Fruit fly (Drosophila melanogaster) whole organism, embryonic: ENCODE measurements around the gene CG33489.

Experiments used
- Abd-B ChIP-seq: fragments of 200-800 bp; sonication (Bioruptor generic); optimal IDR thresholded peaks from 2 replicates; lab custom pipeline; 2018; ENCODE audit warnings: missing biosample characterization, mild to moderate bottlenecking, missing genetic modification characterization, moderate library complexity
- Ada2b ChIP-seq: fragments of 200-800 bp; sonication (Bioruptor generic); IDR thresholded peaks from 2 replicates; pipeline ENCODE4 v1.3.6; 2022; ENCODE audit warnings: missing biosample characterization, missing genetic modification characterization
- B-H1 ChIP-seq: fragments of 200-800 bp; sonication (Bioruptor generic); IDR thresholded peaks from 3 replicates; pipeline ENCODE4 v1.3.6; 2022; ENCODE audit warnings: missing biosample characterization, missing genetic modification characterization
- B-H2 ChIP-seq: fragments of 200-800 bp; sonication (Bioruptor generic); optimal IDR thresholded peaks from 2 replicates; lab custom pipeline; 2018; ENCODE audit warnings: missing biosample characterization, mild to moderate bottlenecking, missing genetic modification characterization
- C15 ChIP-seq: fragments of 200-800 bp; sonication (Bioruptor generic); IDR thresholded peaks from 3 replicates; pipeline ENCODE4 v1.3.6; 2022; ENCODE audit warnings: missing biosample characterization, missing genetic modification characterization
- CG10274 ChIP-seq: fragments of 200-800 bp; sonication (Bioruptor generic); optimal IDR thresholded peaks from 3 replicates; lab custom pipeline; 2017; ENCODE audit warnings: missing biosample characterization, mild to moderate bottlenecking, missing genetic modification characterization
- CG10565 ChIP-seq: fragments of 200-800 bp; sonication (Bioruptor generic); optimal IDR thresholded peaks from 3 replicates; lab custom pipeline; 2016; ENCODE audit warnings: missing biosample characterization, mild to moderate bottlenecking, missing genetic modification characterization
- CG13287 ChIP-seq: fragments of 200-800 bp; sonication (Bioruptor generic); IDR thresholded peaks from 2 replicates; pipeline ENCODE4 v1.3.6; 2022; ENCODE audit warnings: missing biosample characterization, missing genetic modification characterization; ENCODE audit not compliant: partially characterized antibody
- CG15514 ChIP-seq: fragments of 200-800 bp; sonication (Bioruptor generic); optimal IDR thresholded peaks from 3 replicates; lab custom pipeline; 2017; ENCODE audit warnings: missing biosample characterization, missing genetic modification characterization, mild to moderate bottlenecking, moderate library complexity, missing genetic modification reagents
- CG1832 ChIP-seq: fragments of 200-800 bp; sonication (Bioruptor generic); optimal IDR thresholded peaks from 2 replicates; lab custom pipeline; 2017; ENCODE audit warnings: missing biosample characterization, mild to moderate bottlenecking, missing genetic modification characterization, inconsistent platforms
- CG2116 ChIP-seq: fragments of 200-800 bp; sonication (Bioruptor generic); optimal IDR thresholded peaks from 3 replicates; lab custom pipeline; 2018; ENCODE audit warnings: missing biosample characterization, mild to moderate bottlenecking, missing genetic modification characterization
- CG32532 ChIP-seq: fragments of 200-800 bp; sonication (Bioruptor generic); IDR thresholded peaks from 2 replicates; pipeline ENCODE4 v1.3.6; 2022; ENCODE audit warnings: missing biosample characterization, missing genetic modification characterization
- CG3281 ChIP-seq: fragments of 200-800 bp; sonication (Bioruptor generic); optimal IDR thresholded peaks from 3 replicates; lab custom pipeline; 2017; ENCODE audit warnings: missing biosample characterization, mild to moderate bottlenecking, missing genetic modification characterization
- CG34376 ChIP-seq: fragments of 200-800 bp; sonication (Bioruptor generic); optimal IDR thresholded peaks from 2 replicates; lab custom pipeline; 2018; ENCODE audit warnings: missing biosample characterization, mild to moderate bottlenecking, missing genetic modification characterization
- CG4360 ChIP-seq: fragments of 200-800 bp; sonication (Bioruptor generic); IDR thresholded peaks from 2 replicates; pipeline ENCODE4 v1.3.6; 2022; ENCODE audit warnings: missing biosample characterization, missing genetic modification characterization
- CG8290 ChIP-seq, 3 experiments: fragments of 200-800 bp; sonication (Bioruptor generic); optimal IDR thresholded peaks; 2 replicates each; lab custom pipeline; 2016 to 2019; ENCODE audit warnings: missing biosample characterization in 3 of 3, missing genetic modification characterization in 3 of 3, mild to moderate bottlenecking in 2 of 3, moderate library complexity in 1 of 3
- CG8359 ChIP-seq: fragments of 200-800 bp; sonication (Bioruptor generic); optimal IDR thresholded peaks from 2 replicates; lab custom pipeline; 2017; ENCODE audit warnings: missing biosample characterization, mild to moderate bottlenecking, missing genetic modification characterization, borderline replicate concordance
- CG9437 ChIP-seq: fragments of 200-800 bp; sonication (Bioruptor generic); optimal IDR thresholded peaks from 2 replicates; lab custom pipeline; 2018; ENCODE audit warnings: missing biosample characterization, mild to moderate bottlenecking, missing genetic modification characterization
- CG9797 ChIP-seq: fragments of 200-800 bp; sonication (Bioruptor generic); optimal IDR thresholded peaks from 3 replicates; lab custom pipeline; 2018; ENCODE audit warnings: missing biosample characterization, mild to moderate bottlenecking, missing genetic modification characterization
- Chrac-16 ChIP-seq: fragments of 200-800 bp; sonication (Bioruptor generic); optimal IDR thresholded peaks from 3 replicates; lab custom pipeline; 2016; ENCODE audit warnings: missing biosample characterization, missing genetic modification characterization
- CkIIα-i1 ChIP-seq: fragments of 200-800 bp; sonication (Bioruptor generic); IDR thresholded peaks from 2 replicates; pipeline ENCODE4 v1.3.6; 2022; ENCODE audit warnings: missing biosample characterization, missing genetic modification characterization
- Doc3 ChIP-seq: fragments of 200-800 bp; sonication (Bioruptor generic); IDR thresholded peaks from 3 replicates; pipeline ENCODE4 v1.3.6; 2022; ENCODE audit warnings: missing biosample characterization, missing genetic modification characterization; ENCODE audit not compliant: partially characterized antibody
- HLH4C ChIP-seq: fragments of 200-800 bp; sonication (Bioruptor generic); IDR thresholded peaks from 3 replicates; pipeline ENCODE4 v1.3.6; 2022; ENCODE audit warnings: missing biosample characterization, missing genetic modification characterization; ENCODE audit not compliant: partially characterized antibody
- Hr78 ChIP-seq, 2 experiments: fragments of 200-800 bp in 1 of 2; fragments of >200 bp in 1 of 2; sonication (Bioruptor generic) in 1 of 2; optimal IDR thresholded peaks; 2 replicates each; lab custom pipeline; 2017 to 2019; ENCODE audit warnings: missing biosample characterization in 2 of 2, missing genetic modification characterization in 2 of 2, mild to moderate bottlenecking in 1 of 2, moderate library complexity in 1 of 2
- Oli ChIP-seq: fragments of 200-800 bp; sonication (Bioruptor generic); optimal IDR thresholded peaks from 2 replicates; lab custom pipeline; 2018; ENCODE audit warnings: missing biosample characterization, mild to moderate bottlenecking, missing genetic modification characterization, moderate library complexity
- Side ChIP-seq: fragments of 200-800 bp; sonication (Bioruptor generic); optimal IDR thresholded peaks from 2 replicates; lab custom pipeline; 2016; ENCODE audit warnings: missing biosample characterization, missing genetic modification characterization
- Sox100B ChIP-seq: fragments of 200-800 bp; sonication (Bioruptor generic); optimal IDR thresholded peaks from 3 replicates; lab custom pipeline; 2018; ENCODE audit warnings: missing biosample characterization, mild to moderate bottlenecking, missing genetic modification characterization
- Xbp1 ChIP-seq: fragments of 200-800 bp; sonication (Bioruptor generic); optimal IDR thresholded peaks from 3 replicates; lab custom pipeline; 2016; ENCODE audit warnings: missing biosample characterization, mild to moderate bottlenecking, missing genetic modification characterization
- ab ChIP-seq: fragments of 200-800 bp; sonication (Bioruptor generic); optimal IDR thresholded peaks from 2 replicates; lab custom pipeline; 2016; ENCODE audit warnings: missing biosample characterization, missing genetic modification characterization
- abd-A ChIP-seq: fragments of 200-800 bp; sonication (Bioruptor generic); optimal IDR thresholded peaks from 3 replicates; lab custom pipeline; 2019; ENCODE audit warnings: missing biosample characterization, mild to moderate bottlenecking, missing genetic modification characterization, moderate library complexity
- cas ChIP-seq: fragments of 200-800 bp; sonication (Bioruptor generic); IDR thresholded peaks from 2 replicates; pipeline ENCODE4 v1.3.6; 2022; ENCODE audit warnings: missing biosample characterization, missing genetic modification characterization
- cwo ChIP-seq: fragments of 200-800 bp; sonication (Bioruptor generic); optimal IDR thresholded peaks from 3 replicates; lab custom pipeline; 2017; ENCODE audit warnings: missing biosample characterization, missing genetic modification characterization, mild to moderate bottlenecking, moderate library complexity, missing genetic modification reagents
- dysf ChIP-seq: fragments of 200-800 bp; sonication (Bioruptor generic); IDR thresholded peaks from 3 replicates; pipeline ENCODE4 v1.3.6; 2022; ENCODE audit warnings: missing biosample characterization, missing genetic modification characterization
- fru ChIP-seq: fragments of >200 bp; optimal IDR thresholded peaks from 2 replicates; lab custom pipeline; 2017
- gro ChIP-seq: fragments of 200-800 bp; sonication (Bioruptor generic); optimal IDR thresholded peaks from 2 replicates; lab custom pipeline; 2016; ENCODE audit warnings: missing biosample characterization, missing genetic modification characterization
- gsb-n ChIP-seq: fragments of 200-800 bp; sonication (Bioruptor generic); optimal IDR thresholded peaks from 3 replicates; lab custom pipeline; 2018; ENCODE audit warnings: missing biosample characterization, mild to moderate bottlenecking, missing genetic modification characterization
- hkb ChIP-seq, 2 experiments: fragments of 200-800 bp in 1 of 2; fragments of >200 bp in 1 of 2; sonication (Bioruptor generic) in 1 of 2; IDR thresholded peaks in 1 of 2; optimal IDR thresholded peaks in 1 of 2; 2 replicates each; pipeline versions ENCODE4 v1.3.6 to Lab custom; 2017 to 2022; ENCODE audit warnings: missing biosample characterization in 1 of 2, missing genetic modification characterization in 1 of 2
- jigr1 ChIP-seq: fragments of 200-800 bp; sonication (Bioruptor generic); IDR thresholded peaks from 3 replicates; pipeline ENCODE4 v1.3.6; 2022; ENCODE audit warnings: missing biosample characterization, missing genetic modification characterization
- lilli ChIP-seq: fragments of 200-800 bp; sonication (Bioruptor generic); optimal IDR thresholded peaks from 3 replicates; lab custom pipeline; 2016; ENCODE audit warnings: missing biosample characterization, missing genetic modification characterization
- p53 ChIP-seq: fragments of 200-800 bp; sonication (Bioruptor generic); optimal IDR thresholded peaks from 2 replicates; lab custom pipeline; 2016; ENCODE audit warnings: missing biosample characterization, missing genetic modification characterization
- pb ChIP-seq: fragments of 200-800 bp; sonication (Bioruptor generic); optimal IDR thresholded peaks from 3 replicates; lab custom pipeline; 2016; ENCODE audit warnings: missing biosample characterization, missing genetic modification characterization
- pum ChIP-seq: fragments of 200-800 bp; sonication (Bioruptor generic); optimal IDR thresholded peaks from 2 replicates; lab custom pipeline; 2016; ENCODE audit warnings: missing biosample characterization, missing genetic modification characterization
- unc-4 ChIP-seq: fragments of 200-800 bp; sonication (Bioruptor generic); IDR thresholded peaks from 2 replicates; pipeline ENCODE4 v1.3.6; 2022; ENCODE audit warnings: missing biosample characterization, missing genetic modification characterization; ENCODE audit not compliant: partially characterized antibody
- wek ChIP-seq: fragments of 200-800 bp; sonication (Bioruptor generic); optimal IDR thresholded peaks from 3 replicates; lab custom pipeline; 2018; ENCODE audit warnings: missing biosample characterization, mild to moderate bottlenecking, missing genetic modification characterization, moderate library complexity

Gene CG33489

DNA sequence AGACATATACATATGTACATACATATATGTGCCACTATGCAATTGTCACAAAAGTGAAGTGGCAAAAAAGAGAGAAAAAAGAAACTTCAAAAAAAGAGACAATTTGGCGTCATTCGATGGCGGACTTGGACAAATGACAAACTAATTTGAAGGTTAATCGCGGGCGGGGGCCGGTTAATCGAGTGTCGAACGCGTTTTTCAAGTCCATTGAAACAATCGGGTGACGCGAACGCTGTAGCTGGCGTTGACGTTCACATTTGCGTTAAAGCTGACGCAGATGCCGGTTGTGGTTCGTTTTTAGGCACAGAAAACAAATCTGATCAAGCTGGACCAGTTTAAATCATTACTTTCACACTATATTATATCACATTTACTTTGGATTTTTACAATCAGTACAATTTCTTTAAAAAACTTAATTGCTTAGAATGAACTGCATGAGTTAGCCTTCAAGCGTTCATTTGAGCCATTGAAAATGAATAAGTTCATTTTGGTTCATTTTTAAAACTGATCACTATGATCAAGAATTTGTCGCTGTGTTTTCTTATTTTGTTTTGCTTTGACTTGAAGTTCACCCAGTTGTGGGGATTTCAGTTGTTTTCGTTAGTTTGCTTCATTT, 43.0 kb downstream of the CG33489 start (continued):
- TF ChIP-seq CG8290 (GFP tag; optimal IDR thresholded peaks at IDR 0.05; lab: Kevin White, UChicago): no peak
- TF ChIP-seq CG8290 (tag; optimal IDR thresholded peaks at IDR 0.05; lab: Kevin White, UChicago): peak in 1 of 2 experiments; percentile 52
- no peak for TF ChIP-seq unc-4
- no peak for TF ChIP-seq pb (GFP tag; lab: Kevin White, UChicago)
- no peak for TF ChIP-seq Chrac-16
- TF ChIP-seq Xbp1: peak; percentile 5
- TF ChIP-seq cas (GFP tag; lab: Robert Waterston, UW): no peak
- TF ChIP-seq CG34376 (GFP tag; lab: Kevin White, UChicago): peak; percentile 78
- TF ChIP-seq p53: no peak
- peak; percentile 66 for TF ChIP-seq Sox100B
- TF ChIP-seq Hr78 (GFP tag; optimal IDR thresholded peaks at IDR 0.05; lab: Kevin White, UChicago): no peak
- TF ChIP-seq CG13287: no peak
- no peak for TF ChIP-seq Abd-B (GFP tag; lab: Kevin White, UChicago)
- peak; percentile 6 for TF ChIP-seq B-H2
- TF ChIP-seq CG32532 (GFP tag; lab: Robert Waterston, UW): peak; percentile 54; the same call in 1 of the 2 replicates
- no peak for TF ChIP-seq CG10565
- TF ChIP-seq Doc3 (GFP tag; lab: Robert Waterston, UW): no peak
- TF ChIP-seq CG2116 (GFP tag; lab: Kevin White, UChicago): no peak
- peak; percentile 61 for TF ChIP-seq CG3281 (GFP tag; lab: Kevin White, UChicago)
- TF ChIP-seq lilli: peak; percentile 61
- no peak for TF ChIP-seq Side (GFP tag; lab: Kevin White, UChicago)
- TF ChIP-seq CkIIα-i1: no peak
- peak; percentile 67; the same call in 2 of the 3 replicates for TF ChIP-seq dysf
- no peak for TF ChIP-seq CG9797
- peak; percentile 16 for TF ChIP-seq abd-A (tag; lab: Kevin White, UChicago)
- no peak for TF ChIP-seq HLH4C (GFP tag; lab: Robert Waterston, UW)
- peak; percentile 10 for TF ChIP-seq gro (GFP tag; lab: Kevin White, UChicago)
- TF ChIP-seq C15 (GFP tag; lab: Robert Waterston, UW): no peak
- TF ChIP-seq CG1832 (GFP tag; lab: Kevin White, UChicago): no peak
- no peak for TF ChIP-seq CG4360 (GFP tag; lab: Robert Waterston, UW)
- TF ChIP-seq Oli (tag; lab: Kevin White, UChicago): peak; percentile 54
- no peak for TF ChIP-seq B-H1 (GFP tag; lab: Robert Waterston, UW)
- TF ChIP-seq CG10274 (GFP tag; lab: Kevin White, UChicago): no peak
- no peak for TF ChIP-seq jigr1 (GFP tag; lab: Robert Waterston, UW)
- no peak for TF ChIP-seq fru
- no peak for TF ChIP-seq hkb (optimal IDR thresholded peaks at IDR 0.05; lab: Kevin White, UChicago)
- TF ChIP-seq hkb (GFP tag; IDR thresholded peaks at IDR 0.05; lab: Robert Waterston, UW): no peak
- peak; percentile 60 for TF ChIP-seq cwo (GFP tag; lab: Kevin White, UChicago)
- no peak for TF ChIP-seq Ada2b (GFP tag; lab: Robert Waterston, UW)
- peak; percentile 30 for TF ChIP-seq CG9437 (GFP tag; lab: Kevin White, UChicago)
- no peak for TF ChIP-seq gsb-n
- TF ChIP-seq ab (GFP tag; lab: Kevin White, UChicago): peak; percentile 36
- TF ChIP-seq pum (GFP tag; lab: Kevin White, UChicago): peak; percentile 38
- peak; percentile 14 for TF ChIP-seq CG15514 (GFP tag; lab: Kevin White, UChicago)
- TF ChIP-seq wek (GFP tag; lab: Kevin White, UChicago): no peak
- TF ChIP-seq CG8359: no peak
